Worm (Caenorhabditis elegans) whole organism, young adult: ENCODE results near the gene cox-10.
A peak's percentile ranks its signal among the peaks of the same experiment; 100 is the strongest.

Experiments
- B0035.1 ChIP-seq: sonication (generic microtip); optimal IDR thresholded peaks from 2 replicates; lab custom pipeline; 2016; ENCODE audit warnings: missing genetic modification characterization, mild to moderate bottlenecking, missing compliant biosample characterization, missing genotype, missing genetic modification reagents
- B0336.3 ChIP-seq: fragments of 200-800 bp; sonication (Bioruptor generic); IDR thresholded peaks from 2 replicates; pipeline ENCODE4 v1.3.6; 2022; ENCODE audit warnings: missing genetic modification characterization, missing compliant biosample characterization
- D2030.7 ChIP-seq: fragments of 200-800 bp; sonication (Bioruptor generic); IDR thresholded peaks from 2 replicates; pipeline ENCODE4 v1.3.6; 2022; ENCODE audit warnings: missing genetic modification reagents, missing genetic modification characterization, missing compliant biosample characterization
- F23B12.7 ChIP-seq: sonication (generic microtip); optimal IDR thresholded peaks from 2 replicates; lab custom pipeline; 2017; ENCODE audit warnings: missing genetic modification characterization, mild to moderate bottlenecking, missing compliant biosample characterization, antibody characterized with exemption, moderate library complexity; ENCODE audit not compliant: insufficient read depth
- F33H1.4 ChIP-seq: fragments of 200-800 bp; sonication (Bioruptor generic); IDR thresholded peaks from 2 replicates; pipeline ENCODE4 v1.3.6; 2022; ENCODE audit warnings: missing genetic modification reagents, missing genetic modification characterization, missing compliant biosample characterization
- F37B4.10 ChIP-seq: fragments of 200-800 bp; sonication (Bioruptor generic); IDR thresholded peaks from 2 replicates; pipeline ENCODE4 v1.3.6; 2022; ENCODE audit warnings: missing genetic modification characterization, missing compliant biosample characterization
- F39B2.1 ChIP-seq: fragments of 200-800 bp; sonication (Bioruptor generic); IDR thresholded peaks from 2 replicates; pipeline ENCODE4 v1.3.6; 2022; ENCODE audit warnings: missing genetic modification reagents, missing genetic modification characterization, missing compliant biosample characterization
- F49E8.2 ChIP-seq: sonication (generic microtip); optimal IDR thresholded peaks from 3 replicates; lab custom pipeline; 2017; ENCODE audit warnings: missing genetic modification characterization, mild to moderate bottlenecking, missing compliant biosample characterization, antibody characterized with exemption, moderate library complexity; ENCODE audit not compliant: insufficient read depth
- F57A8.1 ChIP-seq: fragments of 200-800 bp; sonication (Bioruptor generic); optimal IDR thresholded peaks from 2 replicates; lab custom pipeline; 2018; ENCODE audit warnings: mild to moderate bottlenecking, missing genetic modification characterization, moderate library complexity, missing compliant biosample characterization
- T07F8.4 ChIP-seq: sonication (generic microtip); optimal IDR thresholded peaks from 2 replicates; lab custom pipeline; 2016; ENCODE audit warnings: mild to moderate bottlenecking, missing genetic modification characterization, moderate library complexity, missing compliant biosample characterization
- T26A5.8 ChIP-seq: sonication (generic microtip); optimal IDR thresholded peaks from 2 replicates; lab custom pipeline; 2016; ENCODE audit warnings: missing genetic modification characterization, missing compliant biosample characterization
- Y53G8AR.9 ChIP-seq: fragments of 200-800 bp; sonication (Bioruptor generic); conservative IDR thresholded peaks from 2 replicates; pipeline ENCODE4 v1.3.6; 2022; ENCODE audit warnings: missing genetic modification reagents, missing genetic modification characterization, missing compliant biosample characterization
- Y56A3A.18 ChIP-seq: fragments of 200-800 bp; sonication (Bioruptor generic); IDR thresholded peaks from 2 replicates; pipeline ENCODE4 v1.3.6; 2022; ENCODE audit warnings: missing genetic modification reagents, missing genetic modification characterization, missing compliant biosample characterization
- ZK185.1 ChIP-seq: sonication (generic microtip); optimal IDR thresholded peaks from 2 replicates; lab custom pipeline; 2016; ENCODE audit warnings: mild to moderate bottlenecking, missing genetic modification characterization, missing compliant biosample characterization; ENCODE audit not compliant: poor library complexity, severe bottlenecking
- athp-1 ChIP-seq: sonication (generic microtip); optimal IDR thresholded peaks from 2 replicates; lab custom pipeline; 2017; ENCODE audit warnings: mild to moderate bottlenecking, missing genetic modification characterization, missing compliant biosample characterization
- attf-3 ChIP-seq: fragments of 200-800 bp; sonication (Bioruptor generic); conservative IDR thresholded peaks from 2 replicates; pipeline ENCODE4 v1.3.6; 2022; ENCODE audit warnings: missing genetic modification reagents, missing genetic modification characterization, missing compliant biosample characterization
- bed-2 ChIP-seq: fragments of 200-800 bp; sonication (Bioruptor generic); IDR thresholded peaks from 2 replicates; pipeline ENCODE4 v1.3.6; 2022; ENCODE audit warnings: missing genetic modification reagents, missing genetic modification characterization, missing compliant biosample characterization
- cebp-2 ChIP-seq: fragments of 200-800 bp; sonication (Bioruptor generic); IDR thresholded peaks from 2 replicates; pipeline ENCODE4 v1.3.6; 2022; ENCODE audit warnings: missing genetic modification characterization, missing compliant biosample characterization
- ceh-79 ChIP-seq: sonication (generic microtip); optimal IDR thresholded peaks from 2 replicates; lab custom pipeline; 2017; ENCODE audit warnings: mild to moderate bottlenecking, missing genetic modification characterization, missing compliant biosample characterization
- ceh-91 ChIP-seq: fragments of 200-800 bp; sonication (Bioruptor generic); IDR thresholded peaks from 2 replicates; pipeline ENCODE4 v1.3.6; 2022; ENCODE audit warnings: missing genetic modification reagents, missing genetic modification characterization, missing compliant biosample characterization
- efl-1 ChIP-seq: fragments of 150-350 bp; optimal IDR thresholded peaks from 2 replicates; lab custom pipeline; 2014; ENCODE audit warnings: missing biosample characterization, missing genetic modification reagents, missing genetic modification characterization
- egrh-3 ChIP-seq: fragments of 200-800 bp; sonication (Bioruptor generic); IDR thresholded peaks from 2 replicates; pipeline ENCODE4 v1.3.6; 2022; ENCODE audit warnings: missing genetic modification reagents, missing genetic modification characterization, missing compliant biosample characterization
- him-1 ChIP-seq: sonication (generic microtip); optimal IDR thresholded peaks from 2 replicates; lab custom pipeline; 2016; ENCODE audit warnings: missing genotype, missing genetic modification reagents, missing genetic modification characterization, missing compliant biosample characterization
- hlh-12 ChIP-seq: sonication (generic microtip); optimal IDR thresholded peaks from 2 replicates; lab custom pipeline; 2016; ENCODE audit warnings: missing genetic modification characterization, missing compliant biosample characterization
- hmg-1.2 ChIP-seq: fragments of 200-800 bp; sonication (Bioruptor generic); IDR thresholded peaks from 2 replicates; pipeline ENCODE4 v1.3.6; 2022; ENCODE audit warnings: missing genetic modification reagents, missing genetic modification characterization, missing compliant biosample characterization
- hmg-20 ChIP-seq: fragments of 200-800 bp; sonication (Bioruptor generic); IDR thresholded peaks from 2 replicates; pipeline ENCODE4 v1.3.6; 2022; ENCODE audit warnings: missing genetic modification reagents, missing genetic modification characterization, missing compliant biosample characterization
- let-526 ChIP-seq: fragments of 200-800 bp; sonication (Bioruptor generic); IDR thresholded peaks from 2 replicates; pipeline ENCODE4 v1.3.6; 2022; ENCODE audit warnings: missing genetic modification reagents, missing genetic modification characterization, missing compliant biosample characterization
- lin-40 ChIP-seq: sonication (generic microtip); optimal IDR thresholded peaks from 2 replicates; lab custom pipeline; 2016; ENCODE audit warnings: missing genetic modification characterization, mild to moderate bottlenecking, missing compliant biosample characterization, missing genotype, missing genetic modification reagents
- lsy-27 ChIP-seq: sonication (generic microtip); optimal IDR thresholded peaks from 2 replicates; lab custom pipeline; 2017; ENCODE audit warnings: missing genetic modification characterization, mild to moderate bottlenecking, missing compliant biosample characterization, antibody characterized with exemption, missing genotype, borderline replicate concordance; ENCODE audit not compliant: insufficient read depth
- madf-3 ChIP-seq: fragments of 200-800 bp; sonication (Bioruptor generic); IDR thresholded peaks from 2 replicates; pipeline ENCODE4 v1.3.6; 2022; ENCODE audit warnings: missing genetic modification reagents, missing genetic modification characterization, missing compliant biosample characterization
- mel-28 ChIP-seq: sonication (generic microtip); optimal IDR thresholded peaks from 2 replicates; lab custom pipeline; 2016; ENCODE audit warnings: borderline replicate concordance, mild to moderate bottlenecking, missing genetic modification characterization, missing compliant biosample characterization
- nfya-2 ChIP-seq: fragments of 200-800 bp; sonication (Bioruptor generic); IDR thresholded peaks from 2 replicates; pipeline ENCODE4 v1.3.6; 2022; ENCODE audit warnings: missing genetic modification reagents, missing genetic modification characterization, missing compliant biosample characterization
- nhr-120 ChIP-seq: fragments of 200-800 bp; sonication (Bioruptor generic); IDR thresholded peaks from 2 replicates; pipeline ENCODE4 v1.3.6; 2022; ENCODE audit warnings: missing genetic modification characterization, missing compliant biosample characterization
- nhr-80 ChIP-seq: sonication (generic microtip); optimal IDR thresholded peaks from 2 replicates; lab custom pipeline; 2016; ENCODE audit warnings: missing genetic modification characterization, missing compliant biosample characterization
- pha-4 ChIP-seq: fragments of 150-350 bp; sonication (generic microtip); optimal IDR thresholded peaks from 2 replicates; lab custom pipeline; 2014; ENCODE audit warnings: missing biosample characterization, missing genetic modification reagents, missing genetic modification characterization
- rcor-1 ChIP-seq: fragments of 200-800 bp; sonication (Bioruptor generic); IDR thresholded peaks from 2 replicates; pipeline ENCODE4 v1.3.6; 2022; ENCODE audit warnings: missing genetic modification reagents, missing genetic modification characterization, missing compliant biosample characterization
- sea-2 ChIP-seq: fragments of 200-800 bp; sonication (Bioruptor generic); IDR thresholded peaks from 2 replicates; pipeline ENCODE4 v1.3.6; 2022; ENCODE audit warnings: missing genetic modification characterization, missing compliant biosample characterization
- snpc-1.3 ChIP-seq: sonication (generic microtip); optimal IDR thresholded peaks from 2 replicates; lab custom pipeline; 2017; ENCODE audit warnings: missing genetic modification characterization, mild to moderate bottlenecking, missing compliant biosample characterization, antibody characterized with exemption, moderate library complexity, missing genotype, missing genetic modification reagents; ENCODE audit not compliant: insufficient read depth
- snpc-3.4 ChIP-seq: sonication (generic microtip); optimal IDR thresholded peaks from 2 replicates; lab custom pipeline; 2017; ENCODE audit warnings: missing genetic modification characterization, mild to moderate bottlenecking, missing compliant biosample characterization, antibody characterized with exemption, moderate library complexity, missing genotype, missing genetic modification reagents
- tlf-1 ChIP-seq: fragments of 200-800 bp; sonication (Bioruptor generic); optimal IDR thresholded peaks from 2 replicates; lab custom pipeline; 2018; ENCODE audit warnings: mild to moderate bottlenecking, missing genetic modification characterization, missing compliant biosample characterization
- unc-130 ChIP-seq: sonication (generic microtip); optimal IDR thresholded peaks from 2 replicates; lab custom pipeline; 2016; ENCODE audit warnings: missing genetic modification reagents, missing genetic modification characterization, missing compliant biosample characterization
- unc-62 ChIP-seq: fragments of 150-350 bp; optimal IDR thresholded peaks from 2 replicates; lab custom pipeline; 2014; ENCODE audit warnings: missing biosample characterization, missing genetic modification reagents, missing genetic modification characterization
- zfh-2 ChIP-seq: fragments of 200-800 bp; sonication (Bioruptor generic); conservative IDR thresholded peaks from 2 replicates; pipeline ENCODE4 v1.3.6; 2022; ENCODE audit warnings: missing genetic modification reagents, missing genetic modification characterization, missing compliant biosample characterization
- zim-3 ChIP-seq: sonication (generic microtip); optimal IDR thresholded peaks from 2 replicates; lab custom pipeline; 2017; ENCODE audit warnings: mild to moderate bottlenecking, missing genetic modification characterization, moderate library complexity, missing compliant biosample characterization
- ztf-26 ChIP-seq: sonication (generic microtip); optimal IDR thresholded peaks from 2 replicates; lab custom pipeline; 2017; ENCODE audit warnings: missing genetic modification characterization, missing compliant biosample characterization
- ztf-3 ChIP-seq: fragments of 200-800 bp; sonication (Bioruptor generic); optimal IDR thresholded peaks from 2 replicates; lab custom pipeline; 2018; ENCODE audit warnings: mild to moderate bottlenecking, missing genetic modification characterization, missing compliant biosample characterization

The cox-10 gene

ce11 chrII:12677975-12678866 is 1.5 kb upstream of the cox-10 start (continued):
- TF ChIP-seq attf-3 (GFP tag; lab: Robert Waterston, UW), result peak; percentile 90
- TF ChIP-seq let-526 (GFP tag; lab: Robert Waterston, UW), result no peak
- peak; percentile 3 for TF ChIP-seq nhr-80 (tag; lab: Kevin White, UChicago)
- peak; percentile 78 for TF ChIP-seq ztf-3
- TF ChIP-seq zim-3 (tag; lab: Kevin White, UChicago), result peak; percentile 10
- peak; percentile 33 for TF ChIP-seq T26A5.8
- peak; percentile 56; the same call in 1 of the 2 replicates for TF ChIP-seq ceh-91 (GFP tag; lab: Robert Waterston, UW)
- TF ChIP-seq F49E8.2 (tag; lab: Kevin White, UChicago), result peak; percentile 46
- no peak for TF ChIP-seq mel-28 (tag; lab: Kevin White, UChicago)
- peak; percentile 47 for TF ChIP-seq ceh-79
- peak; percentile 79 for TF ChIP-seq snpc-1.3 (tag; lab: Kevin White, UChicago)
- TF ChIP-seq bed-2 (GFP tag; lab: Robert Waterston, UW), result 0 out of 2 replicates have a peak, but pooled peaks have one; percentile 20
- TF ChIP-seq F57A8.1, result no peak
- peak; percentile 73 for TF ChIP-seq D2030.7
- peak; percentile 74 for TF ChIP-seq Y56A3A.18
- TF ChIP-seq tlf-1 (GFP tag; lab: Kevin White, UChicago), result peak; percentile 68
- TF ChIP-seq lsy-27 (tag; lab: Kevin White, UChicago), result peak; percentile 4
- no peak for TF ChIP-seq madf-3 (GFP tag; lab: Robert Waterston, UW)
- no peak for TF ChIP-seq F23B12.7 (tag; lab: Kevin White, UChicago)
- TF ChIP-seq ZK185.1 (tag; lab: Kevin White, UChicago), result peak; percentile 72
- TF ChIP-seq Y53G8AR.9, result no peak; the same call in 1 of the 2 replicates
- TF ChIP-seq unc-130 (GFP tag; lab: Kevin White, UChicago), result peak; percentile 86
- no peak for TF ChIP-seq F39B2.1 (GFP tag; lab: Robert Waterston, UW)
- no peak for TF ChIP-seq hmg-20 (GFP tag; lab: Robert Waterston, UW)
- TF ChIP-seq unc-62 (GFP tag; lab: Kevin White, UChicago), result no peak
- TF ChIP-seq cebp-2 (GFP tag; lab: Robert Waterston, UW), result peak; percentile 78; the same call in 1 of the 2 replicates
- TF ChIP-seq zfh-2, result no peak
- TF ChIP-seq pha-4 (tag; lab: Kevin White, UChicago), result no peak
- peak; percentile 23 for TF ChIP-seq B0035.1
- 0 out of 2 replicates have a peak, but pooled peaks have one; percentile 59 for TF ChIP-seq sea-2 (GFP tag; lab: Robert Waterston, UW)
- 0 out of 2 replicates have a peak, but pooled peaks have one; percentile 25 for TF ChIP-seq F37B4.10 (GFP tag; lab: Robert Waterston, UW)
- peak; percentile 53 for TF ChIP-seq T07F8.4 (tag; lab: Kevin White, UChicago)
- TF ChIP-seq him-1, result no peak
- no peak for TF ChIP-seq nfya-2 (GFP tag; lab: Robert Waterston, UW)
- peak; percentile 68 for TF ChIP-seq F33H1.4 (GFP tag; lab: Robert Waterston, UW)
- peak; percentile 56 for TF ChIP-seq rcor-1 (GFP tag; lab: Robert Waterston, UW)
- TF ChIP-seq athp-1 (tag; lab: Kevin White, UChicago), result peak; percentile 82
- TF ChIP-seq snpc-3.4 (tag; lab: Kevin White, UChicago), result peak; percentile 66
- peak; percentile 79 for TF ChIP-seq lin-40 (tag; lab: Kevin White, UChicago)
- no peak for TF ChIP-seq hlh-12 (tag; lab: Kevin White, UChicago)
- TF ChIP-seq B0336.3, result peak; percentile 76
- TF ChIP-seq nhr-120 (GFP tag; lab: Robert Waterston, UW), result no peak
- peak; percentile 39 for TF ChIP-seq efl-1 (GFP tag; lab: Kevin White, UChicago)
- peak; percentile 66 for TF ChIP-seq ztf-26 (tag; lab: Kevin White, UChicago)
- TF ChIP-seq hmg-1.2 (GFP tag; lab: Robert Waterston, UW), result peak; percentile 44; the same call in 1 of the 2 replicates
- no peak for TF ChIP-seq egrh-3 (GFP tag; lab: Robert Waterston, UW)
